Worm (Caenorhabditis elegans) whole organism, early embryonic: ENCODE results near the gene fkh-2.

Source experiments
- B0310.2 ChIP-seq: sonication (generic microtip); optimal IDR thresholded peaks from 2 replicates; lab custom pipeline; 2016; ENCODE audit warnings: mild to moderate bottlenecking, missing genetic modification characterization, missing compliant biosample characterization
- F13C5.2 ChIP-seq: sonication (generic microtip); optimal IDR thresholded peaks from 2 replicates; lab custom pipeline; 2017; ENCODE audit warnings: mild to moderate bottlenecking, missing genetic modification characterization, inconsistent platforms, missing compliant biosample characterization
- aly-1 ChIP-seq: sonication (generic microtip); optimal IDR thresholded peaks from 2 replicates; lab custom pipeline; 2016; ENCODE audit warnings: missing genetic modification characterization, missing compliant biosample characterization
- ama-1 ChIP-seq: fragments of 150-350 bp; optimal IDR thresholded peaks from 2 replicates; lab custom pipeline; 2014
- ceh-13 ChIP-seq: fragments of 200-800 bp; sonication (Bioruptor generic); optimal IDR thresholded peaks from 2 replicates; lab custom pipeline; 2018; ENCODE audit warnings: mild to moderate bottlenecking, missing genetic modification characterization, missing compliant biosample characterization
- ceh-36 ChIP-seq: sonication (generic microtip); optimal IDR thresholded peaks from 2 replicates; lab custom pipeline; 2016; ENCODE audit warnings: missing genetic modification characterization, inconsistent platforms, missing compliant biosample characterization
- ets-7 ChIP-seq: sonication (generic microtip); optimal IDR thresholded peaks from 2 replicates; lab custom pipeline; 2016; ENCODE audit warnings: missing genotype, missing genetic modification characterization, missing compliant biosample characterization
- flt-1 ChIP-seq: fragments of 200-800 bp; sonication (Bioruptor generic); IDR thresholded peaks from 2 replicates; pipeline ENCODE4 v1.3.6; 2022; ENCODE audit warnings: missing genetic modification characterization, missing compliant biosample characterization
- hmbx-1 ChIP-seq: sonication (generic microtip); optimal IDR thresholded peaks from 2 replicates; lab custom pipeline; 2016; ENCODE audit warnings: mild to moderate bottlenecking, missing genetic modification characterization, missing compliant biosample characterization
- hmg-4 ChIP-seq: fragments of 200-800 bp; sonication (Bioruptor generic); optimal IDR thresholded peaks from 2 replicates; lab custom pipeline; 2018; ENCODE audit warnings: mild to moderate bottlenecking, missing genetic modification characterization, missing compliant biosample characterization
- hnd-1 ChIP-seq: sonication (generic microtip); optimal IDR thresholded peaks from 2 replicates; lab custom pipeline; 2016; ENCODE audit warnings: missing genetic modification characterization, missing compliant biosample characterization
- pes-1 ChIP-seq: fragments of 200-800 bp; sonication (Bioruptor generic); IDR thresholded peaks from 2 replicates; pipeline ENCODE4 v1.3.6; 2022; ENCODE audit warnings: missing genetic modification reagents, missing genetic modification characterization, missing compliant biosample characterization
- scrt-1 ChIP-seq: fragments of 200-800 bp; sonication (Bioruptor generic); IDR thresholded peaks from 2 replicates; pipeline ENCODE4 v1.3.6; 2022; ENCODE audit warnings: missing genetic modification characterization, missing compliant biosample characterization
- sea-1 ChIP-seq: fragments of 200-800 bp; sonication (Bioruptor generic); conservative IDR thresholded peaks from 2 replicates; pipeline ENCODE4 v1.3.6; 2022; ENCODE audit warnings: missing genetic modification characterization, missing compliant biosample characterization
- tbx-11 ChIP-seq: fragments of 200-800 bp; sonication (Bioruptor generic); IDR thresholded peaks from 2 replicates; pipeline ENCODE4 v1.3.6; 2022; ENCODE audit warnings: missing genetic modification characterization, missing compliant biosample characterization
- tbx-37 ChIP-seq: fragments of 200-800 bp; sonication (Bioruptor generic); conservative IDR thresholded peaks from 2 replicates; pipeline ENCODE4 v1.3.6; 2022; ENCODE audit warnings: missing genetic modification reagents, missing genetic modification characterization, missing compliant biosample characterization
- tra-4 ChIP-seq: sonication (generic microtip); optimal IDR thresholded peaks from 2 replicates; lab custom pipeline; 2017; ENCODE audit warnings: missing genetic modification characterization, missing compliant biosample characterization

fkh-2 gene

ce11 chrX:3705319-3705718 is 36.8 kb downstream of the fkh-2 start:
- TF ChIP-seq B0310.2 (tag; lab: Kevin White, UChicago) = no peak
- no peak for TF ChIP-seq sea-1 (GFP tag; lab: Robert Waterston, UW)
- TF ChIP-seq hmbx-1 (tag; lab: Kevin White, UChicago) = no peak
- no peak for TF ChIP-seq ama-1
- TF ChIP-seq tbx-37 (GFP tag; lab: Robert Waterston, UW) = no peak
- TF ChIP-seq F13C5.2 (tag; lab: Kevin White, UChicago) = no peak
- no peak for TF ChIP-seq ceh-36 (tag; lab: Kevin White, UChicago)
- TF ChIP-seq hmg-4 (GFP tag; lab: Kevin White, UChicago) = no peak
- no peak for TF ChIP-seq ets-7 (tag; lab: Kevin White, UChicago)
- TF ChIP-seq hnd-1 (tag; lab: Kevin White, UChicago) = no peak
- TF ChIP-seq tra-4 (tag; lab: Kevin White, UChicago) = no peak
- no peak for TF ChIP-seq scrt-1 (GFP tag; lab: Robert Waterston, UW)

- TF ChIP-seq hmbx-1 (tag; lab: Kevin White, UChicago) (no peak), tbx-37 (GFP tag; lab: Robert Waterston, UW) (no peak), sea-1 (GFP tag; lab: Robert Waterston, UW) (no peak)
These were observed 40.3 kb downstream of the fkh-2 start for ce11 chrX:3701861-3702260.

- TF ChIP-seq flt-1 (GFP tag; lab: Robert Waterston, UW) = peak; percentile 90
- TF ChIP-seq pes-1 (GFP tag; lab: Robert Waterston, UW) = peak; percentile 95
- peak; percentile 79 for TF ChIP-seq ets-7 (tag; lab: Kevin White, UChicago)
- TF ChIP-seq hnd-1 (tag; lab: Kevin White, UChicago) = peak; percentile 83
- TF ChIP-seq F13C5.2 (tag; lab: Kevin White, UChicago) = peak; percentile 96
- TF ChIP-seq B0310.2 (tag; lab: Kevin White, UChicago) = peak; percentile 81
- TF ChIP-seq hmg-4 (GFP tag; lab: Kevin White, UChicago) = peak; percentile 91
- TF ChIP-seq scrt-1 (GFP tag; lab: Robert Waterston, UW) = peak; percentile 94
- TF ChIP-seq ceh-13 (GFP tag; lab: Kevin White, UChicago) = peak; percentile 78
- no peak for TF ChIP-seq ama-1
- TF ChIP-seq tbx-11 = peak; percentile 92
- TF ChIP-seq aly-1 (tag; lab: Kevin White, UChicago) = peak; percentile 82
- peak; percentile 67 for TF ChIP-seq hmbx-1 (tag; lab: Kevin White, UChicago)
- peak; percentile 88 for TF ChIP-seq sea-1 (GFP tag; lab: Robert Waterston, UW)
- peak; percentile 92 for TF ChIP-seq tbx-37 (GFP tag; lab: Robert Waterston, UW)
- peak; percentile 69 for TF ChIP-seq tra-4 (tag; lab: Kevin White, UChicago)
- TF ChIP-seq ceh-36 (tag; lab: Kevin White, UChicago) = peak; percentile 91
These were observed 44.5 kb downstream of the fkh-2 start for ce11 chrX:3697623-3698022.

- no peak for TF ChIP-seq tbx-11
- no peak for TF ChIP-seq hmbx-1 (tag; lab: Kevin White, UChicago)
- no peak for TF ChIP-seq ets-7 (tag; lab: Kevin White, UChicago)
- no peak for TF ChIP-seq B0310.2 (tag; lab: Kevin White, UChicago)
- TF ChIP-seq scrt-1 (GFP tag; lab: Robert Waterston, UW) = no peak
- no peak for TF ChIP-seq ama-1
- TF ChIP-seq ceh-13 (GFP tag; lab: Kevin White, UChicago) = no peak
- no peak for TF ChIP-seq flt-1 (GFP tag; lab: Robert Waterston, UW)
These were observed 45.5 kb downstream of the fkh-2 start, which contains the start of gene C01C4.3 for ce11 chrX:3696603-3697002. Gene C01C4.3, plus strand, starts transcription at chrX:3696903.

- TF ChIP-seq tbx-11 (no peak), B0310.2 (tag; lab: Kevin White, UChicago) (no peak), flt-1 (GFP tag; lab: Robert Waterston, UW) (no peak), ama-1 (no peak), hnd-1 (tag; lab: Kevin White, UChicago) (no peak)
These were observed 46.3 kb downstream of the fkh-2 start for ce11 chrX:3695826-3696225.

ce11 chrX:3694172-3694571 is 48.0 kb downstream of the fkh-2 start:
- TF ChIP-seq tbx-37 (GFP tag; lab: Robert Waterston, UW) (peak; percentile 37; the same call in 1 of the 2 replicates), aly-1 (tag; lab: Kevin White, UChicago) (peak; percentile 35), hmg-4 (GFP tag; lab: Kevin White, UChicago) (peak; percentile 86), F13C5.2 (tag; lab: Kevin White, UChicago) (peak; percentile 77), pes-1 (GFP tag; lab: Robert Waterston, UW) (peak; percentile 56; the same call in 1 of the 2 replicates), sea-1 (GFP tag; lab: Robert Waterston, UW) (0 out of 2 replicates have a peak, but pooled peaks have one; percentile 40), ceh-36 (tag; lab: Kevin White, UChicago) (no peak), B0310.2 (tag; lab: Kevin White, UChicago) (no peak)

ce11 chrX:3693138-3693537 is 49.0 kb downstream of the fkh-2 start, which contains the start of gene C02F12.8:
Gene C02F12.8, minus strand, starts transcription at chrX:3693238.
- TF ChIP-seq tra-4 (tag; lab: Kevin White, UChicago) (no peak), ama-1 (no peak), scrt-1 (GFP tag; lab: Robert Waterston, UW) (no peak), hmbx-1 (tag; lab: Kevin White, UChicago) (no peak), hnd-1 (tag; lab: Kevin White, UChicago) (no peak), sea-1 (GFP tag; lab: Robert Waterston, UW) (no peak), aly-1 (tag; lab: Kevin White, UChicago) (no peak), hmg-4 (GFP tag; lab: Kevin White, UChicago) (no peak), ceh-13 (GFP tag; lab: Kevin White, UChicago) (no peak), ets-7 (tag; lab: Kevin White, UChicago) (no peak), flt-1 (GFP tag; lab: Robert Waterston, UW) (no peak)
